Worm (Caenorhabditis elegans): ENCODE measurements around the gene srh-30.

DNA sequence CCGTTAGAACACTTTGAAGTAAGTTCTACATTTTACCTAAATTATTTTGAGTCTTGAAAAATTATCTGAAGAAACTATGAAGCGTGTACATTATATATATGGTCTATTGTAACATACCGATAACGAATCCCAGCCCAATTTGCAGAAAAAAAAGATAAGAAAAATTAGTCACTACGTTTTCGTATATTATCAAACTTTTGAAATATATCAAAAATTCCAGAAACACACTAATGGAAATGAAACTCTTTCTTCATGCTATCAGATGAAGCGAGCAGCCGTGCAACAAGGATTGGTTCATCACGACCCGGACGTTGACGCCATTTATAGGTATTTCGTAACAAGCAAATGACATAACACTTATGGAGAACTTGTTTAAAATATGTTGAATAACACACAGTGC lies 40.3 kb upstream of the srh-30 start:
- TF ChIP-seq dao-5 (tag; optimal IDR thresholded peaks at IDR 0.05): no peak
- no peak for TF ChIP-seq W03F9.2 (tag; optimal IDR thresholded peaks at IDR 0.05)

All from whole organism, L4/young adult.